Fruit fly (Drosophila melanogaster) whole organism, embryonic: Measurements from ENCODE around the gene CG13962.

ENCODE experiments used
- Asciz ChIP-seq: fragments of 200-800 bp; sonication (Bioruptor generic); optimal IDR thresholded peaks from 2 replicates; lab custom pipeline; 2017; ENCODE audit warnings: missing biosample characterization, mild to moderate bottlenecking, missing genetic modification characterization, missing genetic modification reagents
- Atf3 ChIP-seq: fragments of 200-800 bp; sonication (Bioruptor generic); optimal IDR thresholded peaks from 3 replicates; lab custom pipeline; 2016; ENCODE audit warnings: missing biosample characterization, missing genetic modification characterization
- C15 ChIP-seq: fragments of 200-800 bp; sonication (Bioruptor generic); IDR thresholded peaks from 3 replicates; pipeline ENCODE4 v1.3.6; 2022; ENCODE audit warnings: missing biosample characterization, missing genetic modification characterization
- CG10366 ChIP-seq: fragments of 200-800 bp; sonication (Bioruptor generic); IDR thresholded peaks from 2 replicates; pipeline ENCODE4 v1.3.6; 2022; ENCODE audit warnings: missing biosample characterization, missing genetic modification characterization
- CG10431 ChIP-seq: fragments of 200-800 bp; sonication (Bioruptor generic); optimal IDR thresholded peaks from 3 replicates; lab custom pipeline; 2018; ENCODE audit warnings: missing biosample characterization, mild to moderate bottlenecking, missing genetic modification characterization
- CG12071 ChIP-seq: fragments of 200-800 bp; sonication (Bioruptor generic); optimal IDR thresholded peaks from 3 replicates; lab custom pipeline; 2018; ENCODE audit warnings: missing biosample characterization, mild to moderate bottlenecking, missing genetic modification characterization
- CG12104 ChIP-seq: fragments of 200-800 bp; sonication (Bioruptor generic); optimal IDR thresholded peaks from 3 replicates; lab custom pipeline; 2016; ENCODE audit warnings: missing biosample characterization, missing genetic modification characterization
- CG12155 ChIP-seq: fragments of 200-800 bp; sonication (Bioruptor generic); optimal IDR thresholded peaks from 3 replicates; lab custom pipeline; 2016; ENCODE audit warnings: missing biosample characterization, missing genetic modification characterization
- CG12236 ChIP-seq: fragments of 200-800 bp; sonication (Bioruptor generic); optimal IDR thresholded peaks from 2 replicates; lab custom pipeline; 2016; ENCODE audit warnings: missing biosample characterization, missing genetic modification characterization
- CG15011 ChIP-seq: fragments of 200-800 bp; sonication (Bioruptor generic); optimal IDR thresholded peaks from 3 replicates; lab custom pipeline; 2018; ENCODE audit warnings: missing biosample characterization, mild to moderate bottlenecking, missing genetic modification characterization
- CG15269 ChIP-seq: fragments of 200-800 bp; sonication (Bioruptor generic); optimal IDR thresholded peaks from 2 replicates; lab custom pipeline; 2018; ENCODE audit warnings: missing biosample characterization, mild to moderate bottlenecking, missing genetic modification characterization, moderate library complexity
- CG17612 ChIP-seq: fragments of 200-800 bp; sonication (Bioruptor generic); IDR thresholded peaks from 2 replicates; pipeline ENCODE4 v1.3.6; 2022; ENCODE audit warnings: missing biosample characterization, missing genetic modification characterization
- CG17829 ChIP-seq: fragments of 200-800 bp; optimal IDR thresholded peaks from 2 replicates; lab custom pipeline; 2019; ENCODE audit warnings: missing biosample characterization, mild to moderate bottlenecking, missing genetic modification characterization, moderate library complexity
- CG2129 ChIP-seq: fragments of 200-800 bp; sonication (Bioruptor generic); IDR thresholded peaks from 2 replicates; pipeline ENCODE4 v1.3.6; 2022; ENCODE audit warnings: missing biosample characterization, missing genetic modification characterization; ENCODE audit not compliant: partially characterized antibody
- CG2199 ChIP-seq: fragments of 200-800 bp; sonication (Bioruptor generic); IDR thresholded peaks from 3 replicates; pipeline ENCODE4 v1.3.6; 2022; ENCODE audit warnings: missing biosample characterization, missing genetic modification characterization
- CG2712 ChIP-seq: fragments of 200-800 bp; optimal IDR thresholded peaks from 3 replicates; lab custom pipeline; 2019; ENCODE audit warnings: missing biosample characterization, mild to moderate bottlenecking, missing genetic modification characterization, moderate library complexity
- CG3281 ChIP-seq: fragments of 200-800 bp; sonication (Bioruptor generic); optimal IDR thresholded peaks from 3 replicates; lab custom pipeline; 2017; ENCODE audit warnings: missing biosample characterization, mild to moderate bottlenecking, missing genetic modification characterization
- CG4617 ChIP-seq: fragments of 200-800 bp; sonication (Bioruptor generic); optimal IDR thresholded peaks from 3 replicates; lab custom pipeline; 2016; ENCODE audit warnings: missing biosample characterization, missing genetic modification characterization, borderline replicate concordance
- CG7357 ChIP-seq: fragments of 200-800 bp; sonication (Bioruptor generic); IDR thresholded peaks from 3 replicates; pipeline ENCODE4 v1.3.6; 2022; ENCODE audit warnings: missing biosample characterization, missing genetic modification characterization
- CG8765 ChIP-seq: fragments of 200-800 bp; sonication (Bioruptor generic); IDR thresholded peaks from 2 replicates; pipeline ENCODE4 v1.3.6; 2022; ENCODE audit warnings: missing biosample characterization, missing genetic modification characterization
- Camta ChIP-seq: fragments of 200-800 bp; sonication (Bioruptor generic); optimal IDR thresholded peaks from 2 replicates; lab custom pipeline; 2016; ENCODE audit warnings: missing biosample characterization, missing genetic modification characterization
- Ets65A ChIP-seq: fragments of 200-800 bp; sonication (Bioruptor generic); peaks from one replicate; lab custom pipeline; 2016; ENCODE audit warnings: missing biosample characterization, missing genetic modification characterization
- Fer1 ChIP-seq: fragments of 200-800 bp; sonication (Bioruptor generic); optimal IDR thresholded peaks from 2 replicates; lab custom pipeline; 2017; ENCODE audit warnings: missing biosample characterization, mild to moderate bottlenecking, missing genetic modification characterization
- HLH4C ChIP-seq: fragments of 200-800 bp; sonication (Bioruptor generic); IDR thresholded peaks from 3 replicates; pipeline ENCODE4 v1.3.6; 2022; ENCODE audit warnings: missing biosample characterization, missing genetic modification characterization; ENCODE audit not compliant: partially characterized antibody
- HLHmδ ChIP-seq: fragments of 200-800 bp; sonication (Bioruptor generic); optimal IDR thresholded peaks from 2 replicates; lab custom pipeline; 2018; ENCODE audit warnings: missing biosample characterization, mild to moderate bottlenecking, missing genetic modification characterization, moderate library complexity
- Hand ChIP-seq: fragments of 200-800 bp; sonication (Bioruptor generic); optimal IDR thresholded peaks from 2 replicates; lab custom pipeline; 2017; ENCODE audit warnings: mild to moderate bottlenecking, missing biosample characterization, missing genetic modification reagents, missing genetic modification characterization
- Hmr ChIP-seq: fragments of 200-800 bp; sonication (Bioruptor generic); optimal IDR thresholded peaks from 3 replicates; lab custom pipeline; 2017; ENCODE audit warnings: mild to moderate bottlenecking, missing biosample characterization, missing genetic modification reagents, missing genetic modification characterization
- Hmx ChIP-seq: fragments of 200-800 bp; sonication (Bioruptor generic); optimal IDR thresholded peaks from 2 replicates; lab custom pipeline; 2016; ENCODE audit warnings: missing biosample characterization, missing genetic modification characterization
- Hr3 ChIP-seq: fragments of 200-800 bp; sonication (Bioruptor generic); optimal IDR thresholded peaks from 3 replicates; lab custom pipeline; 2016; ENCODE audit warnings: missing biosample characterization, missing genetic modification characterization
- Kr ChIP-seq: fragments of 200-800 bp; sonication (Bioruptor generic); optimal IDR thresholded peaks from 2 replicates; lab custom pipeline; 2017; ENCODE audit warnings: missing biosample characterization, mild to moderate bottlenecking, missing genetic modification characterization
- MESR4 ChIP-seq: fragments of 200-800 bp; sonication (Bioruptor generic); optimal IDR thresholded peaks from 2 replicates; lab custom pipeline; 2018; ENCODE audit warnings: missing biosample characterization, mild to moderate bottlenecking, missing genetic modification characterization, moderate library complexity
- Nf-YC ChIP-seq: fragments of 200-800 bp; optimal IDR thresholded peaks from 3 replicates; lab custom pipeline; 2019; ENCODE audit warnings: missing biosample characterization, mild to moderate bottlenecking, missing genetic modification characterization, moderate library complexity
- Xbp1 ChIP-seq: fragments of 200-800 bp; sonication (Bioruptor generic); optimal IDR thresholded peaks from 3 replicates; lab custom pipeline; 2016; ENCODE audit warnings: missing biosample characterization, mild to moderate bottlenecking, missing genetic modification characterization
- al ChIP-seq: fragments of 200-800 bp; sonication (Bioruptor generic); IDR thresholded peaks from 2 replicates; pipeline ENCODE4 v1.3.6; 2022; ENCODE audit warnings: missing biosample characterization, missing genetic modification characterization
- ase ChIP-seq: fragments of 200-800 bp; sonication (Bioruptor generic); IDR thresholded peaks from 3 replicates; pipeline ENCODE4 v1.3.6; 2022; ENCODE audit warnings: missing biosample characterization, missing genetic modification characterization
- cato ChIP-seq: fragments of 200-800 bp; sonication (Bioruptor generic); optimal IDR thresholded peaks from 2 replicates; lab custom pipeline; 2016; ENCODE audit warnings: missing biosample characterization, missing genetic modification characterization, borderline replicate concordance
- dpn ChIP-seq, 2 experiments: fragments of 200-800 bp; sonication (Bioruptor generic); optimal IDR thresholded peaks; 3 replicates each; lab custom pipeline; 2016; ENCODE audit warnings: missing biosample characterization in 2 of 2, missing genetic modification characterization in 2 of 2
- emc ChIP-seq: fragments of 200-800 bp; sonication (Bioruptor generic); optimal IDR thresholded peaks from 2 replicates; lab custom pipeline; 2016; ENCODE audit warnings: missing biosample characterization, missing genetic modification characterization
- eve ChIP-seq, 2 experiments: fragments of >200 bp; optimal IDR thresholded peaks; 2 replicates each; lab custom pipeline; 2017; ENCODE audit warnings: missing biosample characterization in 2 of 2, missing genetic modification characterization in 2 of 2
- fru ChIP-seq: fragments of >200 bp; optimal IDR thresholded peaks from 2 replicates; lab custom pipeline; 2017
- h ChIP-seq: fragments of >200 bp; optimal IDR thresholded peaks from 2 replicates; lab custom pipeline; 2017
- lilli ChIP-seq: fragments of 200-800 bp; sonication (Bioruptor generic); optimal IDR thresholded peaks from 3 replicates; lab custom pipeline; 2016; ENCODE audit warnings: missing biosample characterization, missing genetic modification characterization
- nmo ChIP-seq: fragments of 200-800 bp; sonication (Bioruptor generic); optimal IDR thresholded peaks from 2 replicates; lab custom pipeline; 2018; ENCODE audit warnings: missing biosample characterization, mild to moderate bottlenecking, missing genetic modification characterization, moderate library complexity
- pzg ChIP-seq: fragments of 200-800 bp; sonication (Bioruptor generic); optimal IDR thresholded peaks from 3 replicates; lab custom pipeline; 2018; ENCODE audit warnings: missing biosample characterization, mild to moderate bottlenecking, missing genetic modification characterization, moderate library complexity
- sd ChIP-seq: fragments of 200-800 bp; sonication (Bioruptor generic); optimal IDR thresholded peaks from 3 replicates; lab custom pipeline; 2018; ENCODE audit warnings: missing biosample characterization, mild to moderate bottlenecking, missing genetic modification characterization, moderate library complexity
- so ChIP-seq: fragments of 200-800 bp; sonication (Bioruptor generic); IDR thresholded peaks from 3 replicates; pipeline ENCODE4 v1.3.6; 2022; ENCODE audit warnings: missing biosample characterization, missing genetic modification characterization
- sr ChIP-seq: fragments of 200-800 bp; sonication (Bioruptor generic); IDR thresholded peaks from 3 replicates; pipeline ENCODE4 v1.3.6; 2022; ENCODE audit warnings: missing biosample characterization, missing genetic modification characterization
- tin ChIP-seq: fragments of 200-800 bp; sonication (Bioruptor generic); optimal IDR thresholded peaks from 3 replicates; lab custom pipeline; 2016; ENCODE audit warnings: missing biosample characterization, missing genetic modification characterization
- tll ChIP-seq, 2 experiments: fragments of 200-800 bp in 1 of 2; fragments of >200 bp in 1 of 2; sonication (Bioruptor generic) in 1 of 2; optimal IDR thresholded peaks; 2 replicates each; lab custom pipeline; 2017 to 2019; ENCODE audit warnings: missing biosample characterization in 2 of 2, missing genetic modification characterization in 2 of 2, mild to moderate bottlenecking in 1 of 2, moderate library complexity in 1 of 2
- tx ChIP-seq: fragments of 200-800 bp; sonication (Bioruptor generic); optimal IDR thresholded peaks from 2 replicates; lab custom pipeline; 2016; ENCODE audit warnings: missing biosample characterization, missing genetic modification characterization
- unc-4 ChIP-seq: fragments of 200-800 bp; sonication (Bioruptor generic); IDR thresholded peaks from 2 replicates; pipeline ENCODE4 v1.3.6; 2022; ENCODE audit warnings: missing biosample characterization, missing genetic modification characterization; ENCODE audit not compliant: partially characterized antibody
- usp ChIP-seq: fragments of >200 bp; optimal IDR thresholded peaks from 2 replicates; lab custom pipeline; 2017; ENCODE audit warnings: missing biosample characterization, missing genetic modification characterization
- wdn ChIP-seq: fragments of 200-800 bp; sonication (Bioruptor generic); IDR thresholded peaks from 2 replicates; pipeline ENCODE4 v1.3.6; 2022; ENCODE audit warnings: missing biosample characterization, missing genetic modification characterization

The CG13962 gene

DNA sequence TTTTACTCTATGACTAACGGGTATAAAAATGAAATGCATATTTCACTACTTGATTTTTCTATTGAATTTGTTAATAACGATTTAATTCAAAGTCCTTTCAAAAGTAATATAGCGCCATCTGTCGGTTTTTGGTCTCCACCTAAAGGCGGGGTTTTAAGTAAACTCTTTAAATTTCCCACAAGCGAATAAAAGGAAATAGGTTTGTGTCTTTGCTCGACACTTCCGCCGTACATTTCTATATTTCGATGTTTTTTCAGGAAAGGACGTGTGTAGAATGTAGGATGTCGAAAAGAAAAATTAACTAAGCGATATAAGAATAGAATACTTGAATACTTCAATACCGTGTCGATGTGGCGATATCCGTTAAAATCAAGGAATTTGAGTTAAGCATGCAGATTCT is 2.8 kb upstream of the CG13962 start (continued):
- TF ChIP-seq CG15011 (GFP tag; lab: Kevin White, UChicago), result no peak
- TF ChIP-seq Fer1, result peak; percentile 13
- TF ChIP-seq so (GFP tag; lab: Robert Waterston, UW), result no peak
- no peak for TF ChIP-seq Asciz (GFP tag; lab: Kevin White, UChicago)
- TF ChIP-seq CG12236, result no peak
- TF ChIP-seq Kr (GFP tag; lab: Kevin White, UChicago), result no peak
- no peak for TF ChIP-seq pzg
- TF ChIP-seq CG15269 (tag; lab: Kevin White, UChicago), result no peak
- TF ChIP-seq CG3281, result no peak
- no peak for TF ChIP-seq wdn (GFP tag; lab: Robert Waterston, UW)
- no peak for TF ChIP-seq cato (GFP tag; lab: Kevin White, UChicago)
- TF ChIP-seq dpn (GFP tag; optimal IDR thresholded peaks at IDR 0.05; lab: Kevin White, UChicago), result peak in 1 of 2 experiments; percentile 18
- no peak for TF ChIP-seq eve (GFP tag; optimal IDR thresholded peaks at IDR 0.05; lab: Kevin White, UChicago)
- TF ChIP-seq sr (GFP tag; lab: Robert Waterston, UW), result no peak
- no peak for TF ChIP-seq tll (GFP tag; optimal IDR thresholded peaks at IDR 0.05; lab: Kevin White, UChicago)
- TF ChIP-seq tx (GFP tag; lab: Kevin White, UChicago), result no peak
- TF ChIP-seq usp (GFP tag; lab: Kevin White, UChicago), result no peak
- no peak for TF ChIP-seq CG4617 (GFP tag; lab: Kevin White, UChicago)
- no peak for TF ChIP-seq h
- peak; percentile 36 for TF ChIP-seq Hmr (GFP tag; lab: Kevin White, UChicago)
- no peak for TF ChIP-seq Hand (GFP tag; lab: Kevin White, UChicago)
- no peak for TF ChIP-seq Atf3
- no peak for TF ChIP-seq CG12104 (GFP tag; lab: Kevin White, UChicago)
- no peak for TF ChIP-seq unc-4 (GFP tag; lab: Robert Waterston, UW)
- TF ChIP-seq CG17829 (tag; lab: Kevin White, UChicago), result peak; percentile 67
- no peak for TF ChIP-seq lilli (GFP tag; lab: Kevin White, UChicago)
- no peak for TF ChIP-seq Camta (GFP tag; lab: Kevin White, UChicago)
- TF ChIP-seq CG12071 (GFP tag; lab: Kevin White, UChicago), result no peak
- no peak for TF ChIP-seq CG2129 (GFP tag; lab: Robert Waterston, UW)
- no peak for TF ChIP-seq CG7357 (GFP tag; lab: Robert Waterston, UW)
- no peak for TF ChIP-seq C15 (GFP tag; lab: Robert Waterston, UW)
- TF ChIP-seq sd (tag; lab: Kevin White, UChicago), result no peak
- no peak for TF ChIP-seq HLHmδ (GFP tag; lab: Kevin White, UChicago)
- no peak for TF ChIP-seq Hr3 (GFP tag; lab: Kevin White, UChicago)
- TF ChIP-seq CG2712 (tag; lab: Kevin White, UChicago), result peak; percentile 43
- no peak for TF ChIP-seq CG10366 (GFP tag; lab: Robert Waterston, UW)
- TF ChIP-seq al (GFP tag; lab: Robert Waterston, UW), result no peak
- no peak for TF ChIP-seq emc
- peak; percentile 60; the same call in 1 of the 3 replicates for TF ChIP-seq ase (GFP tag; lab: Robert Waterston, UW)
- peak; percentile 30 for TF ChIP-seq tin (GFP tag; lab: Kevin White, UChicago)
- peak; percentile 22 for TF ChIP-seq Xbp1 (GFP tag; lab: Kevin White, UChicago)
- peak; percentile 95 for TF ChIP-seq CG2199 (GFP tag; lab: Robert Waterston, UW)
- peak; percentile 92 for TF ChIP-seq Ets65A (GFP tag; lab: Kevin White, UChicago)
- TF ChIP-seq MESR4 (GFP tag; lab: Kevin White, UChicago), result no peak
- no peak for TF ChIP-seq CG12155 (GFP tag; lab: Kevin White, UChicago)
- TF ChIP-seq CG10431 (GFP tag; lab: Kevin White, UChicago), result no peak
- no peak for TF ChIP-seq Hmx
- no peak for TF ChIP-seq CG8765 (GFP tag; lab: Robert Waterston, UW)
- TF ChIP-seq CG17612 (GFP tag; lab: Robert Waterston, UW), result no peak
- TF ChIP-seq fru, result no peak
- TF ChIP-seq HLH4C (GFP tag; lab: Robert Waterston, UW), result no peak
- peak; percentile 26 for TF ChIP-seq nmo (GFP tag; lab: Kevin White, UChicago)
- no peak for TF ChIP-seq Nf-YC (tag; lab: Kevin White, UChicago)
